Worm (Caenorhabditis elegans) whole organism, early embryonic: ENCODE data around the gene Y49F6B.2.

Experiments
- B0310.2 ChIP-seq: sonication (generic microtip); optimal IDR thresholded peaks from 2 replicates; lab custom pipeline; 2016; ENCODE audit warnings: mild to moderate bottlenecking, missing genetic modification characterization, missing compliant biosample characterization
- ama-1 ChIP-seq: fragments of 150-350 bp; optimal IDR thresholded peaks from 2 replicates; lab custom pipeline; 2014
- ceh-13 ChIP-seq: fragments of 200-800 bp; sonication (Bioruptor generic); optimal IDR thresholded peaks from 2 replicates; lab custom pipeline; 2018; ENCODE audit warnings: mild to moderate bottlenecking, missing genetic modification characterization, missing compliant biosample characterization
- ets-7 ChIP-seq: sonication (generic microtip); optimal IDR thresholded peaks from 2 replicates; lab custom pipeline; 2016; ENCODE audit warnings: missing genotype, missing genetic modification characterization, missing compliant biosample characterization
- flt-1 ChIP-seq: fragments of 200-800 bp; sonication (Bioruptor generic); IDR thresholded peaks from 2 replicates; pipeline ENCODE4 v1.3.6; 2022; ENCODE audit warnings: missing genetic modification characterization, missing compliant biosample characterization
- hmbx-1 ChIP-seq: sonication (generic microtip); optimal IDR thresholded peaks from 2 replicates; lab custom pipeline; 2016; ENCODE audit warnings: mild to moderate bottlenecking, missing genetic modification characterization, missing compliant biosample characterization
- hmg-4 ChIP-seq: fragments of 200-800 bp; sonication (Bioruptor generic); optimal IDR thresholded peaks from 2 replicates; lab custom pipeline; 2018; ENCODE audit warnings: mild to moderate bottlenecking, missing genetic modification characterization, missing compliant biosample characterization
- hnd-1 ChIP-seq: sonication (generic microtip); optimal IDR thresholded peaks from 2 replicates; lab custom pipeline; 2016; ENCODE audit warnings: missing genetic modification characterization, missing compliant biosample characterization
- pes-1 ChIP-seq: fragments of 200-800 bp; sonication (Bioruptor generic); IDR thresholded peaks from 2 replicates; pipeline ENCODE4 v1.3.6; 2022; ENCODE audit warnings: missing genetic modification reagents, missing genetic modification characterization, missing compliant biosample characterization
- scrt-1 ChIP-seq: fragments of 200-800 bp; sonication (Bioruptor generic); IDR thresholded peaks from 2 replicates; pipeline ENCODE4 v1.3.6; 2022; ENCODE audit warnings: missing genetic modification characterization, missing compliant biosample characterization
- sea-1 ChIP-seq: fragments of 200-800 bp; sonication (Bioruptor generic); conservative IDR thresholded peaks from 2 replicates; pipeline ENCODE4 v1.3.6; 2022; ENCODE audit warnings: missing genetic modification characterization, missing compliant biosample characterization
- tbx-11 ChIP-seq: fragments of 200-800 bp; sonication (Bioruptor generic); IDR thresholded peaks from 2 replicates; pipeline ENCODE4 v1.3.6; 2022; ENCODE audit warnings: missing genetic modification characterization, missing compliant biosample characterization
- tbx-37 ChIP-seq: fragments of 200-800 bp; sonication (Bioruptor generic); conservative IDR thresholded peaks from 2 replicates; pipeline ENCODE4 v1.3.6; 2022; ENCODE audit warnings: missing genetic modification reagents, missing genetic modification characterization, missing compliant biosample characterization
- tra-4 ChIP-seq: sonication (generic microtip); optimal IDR thresholded peaks from 2 replicates; lab custom pipeline; 2017; ENCODE audit warnings: missing genetic modification characterization, missing compliant biosample characterization

DNA sequence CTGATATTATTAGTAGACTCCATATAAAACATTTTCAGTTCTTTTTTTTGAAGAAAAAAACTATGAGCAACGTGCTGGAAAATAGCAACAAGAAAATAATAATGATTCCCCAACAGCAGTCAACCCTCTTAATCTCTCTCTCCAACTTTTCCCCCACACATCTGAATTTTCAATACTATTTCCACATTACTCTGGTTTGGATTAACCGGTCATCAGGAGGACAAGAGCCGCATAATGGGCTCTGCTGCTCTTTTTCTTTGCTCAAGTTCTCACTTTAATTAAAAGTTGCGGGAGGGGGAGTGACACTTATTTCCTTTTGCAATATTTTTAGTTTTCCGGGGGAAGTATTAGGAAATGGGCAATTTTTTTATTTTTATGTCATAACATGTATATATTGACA, 24.7 kb downstream of the Y49F6B.2 start:
- no peak for TF ChIP-seq tra-4 (tag; lab: Kevin White, UChicago)
- no peak for TF ChIP-seq ceh-13 (GFP tag; lab: Kevin White, UChicago)
- no peak for TF ChIP-seq ets-7 (tag; lab: Kevin White, UChicago)
- no peak for TF ChIP-seq pes-1 (GFP tag; lab: Robert Waterston, UW)
- TF ChIP-seq B0310.2 (tag; lab: Kevin White, UChicago) = no peak
- TF ChIP-seq sea-1 = no peak
- no peak for TF ChIP-seq ama-1 (lab: Kevin White, UChicago)
- TF ChIP-seq hnd-1 (tag; lab: Kevin White, UChicago) = no peak
- TF ChIP-seq tbx-11 (GFP tag; lab: Robert Waterston, UW) = no peak
- TF ChIP-seq hmbx-1 (tag; lab: Kevin White, UChicago) = no peak
- no peak for TF ChIP-seq flt-1 (GFP tag; lab: Robert Waterston, UW)
- TF ChIP-seq tbx-37 (GFP tag; lab: Robert Waterston, UW) = no peak
- TF ChIP-seq hmg-4 (GFP tag; lab: Kevin White, UChicago) = no peak
- TF ChIP-seq scrt-1 (GFP tag; lab: Robert Waterston, UW) = no peak
